Worm (Caenorhabditis elegans): Measurements from ENCODE around the gene spig-4.
"Not testable (repeated sequence)": the region's sequence is repeated elsewhere in the genome, so short reads cannot be mapped to it uniquely, and the experiment has no call there.

The spig-4 gene

DNA sequence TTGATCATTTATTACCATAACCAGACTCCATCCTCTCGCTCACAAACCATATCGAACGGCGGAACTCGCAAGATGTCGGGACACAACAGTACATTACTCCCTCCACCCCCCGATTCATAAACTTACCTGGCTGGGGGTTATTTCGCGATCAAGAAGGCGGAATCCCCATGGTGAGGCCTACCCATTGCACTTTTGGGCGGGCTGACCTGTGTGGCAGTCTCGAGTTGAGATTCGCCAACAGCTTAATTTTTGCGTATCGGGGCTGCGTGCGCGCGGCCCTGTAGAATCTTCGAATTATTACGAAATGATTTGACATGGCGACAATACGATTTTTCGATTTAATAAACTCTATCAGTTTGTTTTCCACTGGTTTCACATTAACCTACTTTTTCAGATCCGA lies 29.2 kb downstream of the spig-4 start:
- TF ChIP-seq F33H1.4 (GFP tag; IDR thresholded peaks at IDR 0.05) (peak; percentile 25; the same call in 1 of the 2 replicates), lsl-1 (GFP tag; optimal IDR thresholded peaks at IDR 0.05) (peak; percentile 19), snpc-1.1 (tag; optimal IDR thresholded peaks at IDR 0.05; ENCODE audit: insufficient read depth) (peak; percentile 90), hsf-1 (GFP tag; IDR thresholded peaks at IDR 0.05) (0 out of 2 replicates have a peak, but pooled peaks have one; percentile 23), him-1 (tag; optimal IDR thresholded peaks at IDR 0.05) (peak; percentile 87), lin-26 (GFP tag; IDR thresholded peaks at IDR 0.05) (peak; percentile 53; the same call in 1 of the 2 replicates), B0019.2 (GFP tag; conservative IDR thresholded peaks at IDR 0.05) (0 out of 2 replicates have a peak, but pooled peaks have one; percentile 19), tbp1 (GFP tag; optimal IDR thresholded peaks at IDR 0.05) (peak; percentile 51), snpc-1.3 (tag; optimal IDR thresholded peaks at IDR 0.05; ENCODE audit: insufficient read depth) (peak; percentile 43), snpc-4 (GFP tag; optimal IDR thresholded peaks at IDR 0.05) (peak; percentile 78), snpc-4 (tag; optimal IDR thresholded peaks at IDR 0.05) (peak; percentile 68 to 93 (median 85)), madf-6 (GFP tag; IDR thresholded peaks at IDR 0.05) (peak; percentile 55), D2030.7 (GFP tag; IDR thresholded peaks at IDR 0.05) (peak; percentile 48), mcd-1 (GFP tag; IDR thresholded peaks at IDR 0.05) (peak; percentile 52), attf-6 (GFP tag; IDR thresholded peaks at IDR 0.05) (peak; percentile 87; the same call in 1 of the 2 replicates)

DNA sequence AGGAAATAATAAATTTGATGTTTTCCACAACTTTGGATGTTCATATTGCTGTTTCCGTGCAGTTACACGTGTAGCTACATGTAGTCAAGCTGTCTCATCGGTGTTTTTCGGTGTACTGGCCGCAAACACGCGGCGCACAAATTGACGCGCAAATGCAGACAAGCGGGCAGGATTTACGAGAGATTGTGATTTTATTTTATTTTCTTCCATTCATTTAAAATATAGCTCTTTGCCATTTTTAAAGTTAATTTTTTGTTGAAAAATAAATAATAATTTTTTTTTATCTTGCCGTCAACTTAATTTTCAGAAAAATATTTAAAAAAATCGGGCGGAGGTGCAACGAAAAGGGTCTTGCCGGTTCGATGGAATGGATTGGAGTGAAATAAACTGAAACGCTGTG lies 32.4 kb downstream of the spig-4 start, which contains the start of gene F40G12.7:
F40G12.7 (plus strand) TSS at position 301 of the 400 bp plus-strand sequence.
- not testable (repeated sequence) for TF ChIP-seq ceh-100, egl-44, egl-18 (GFP tag; IDR thresholded peaks at IDR 0.05)

DNA sequence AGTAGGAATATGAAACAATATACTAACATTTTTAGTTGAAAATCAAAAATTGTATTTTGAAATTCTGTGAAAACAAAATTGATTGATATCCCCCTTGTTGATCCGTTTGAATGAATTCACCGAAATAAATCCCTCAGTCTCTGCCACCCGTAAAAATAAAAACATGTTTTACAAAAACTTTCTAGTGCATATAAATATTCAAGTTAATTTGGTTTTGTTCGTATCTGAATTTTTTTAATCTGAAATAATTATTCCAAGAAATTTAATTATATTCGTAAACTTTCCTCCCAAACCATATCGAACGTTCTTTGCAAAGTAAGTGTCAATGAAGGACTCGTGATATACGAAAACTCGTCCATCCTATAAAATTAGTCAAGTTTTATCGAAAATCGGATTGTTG lies 33.7 kb downstream of the spig-4 start, which contains the start of gene F40G12.6:
F40G12.6 (minus strand) TSS at position 101 of the 400 bp plus-strand sequence.
- TF ChIP-seq K12H6.12 (tag; optimal IDR thresholded peaks at IDR 0.05) (no peak), C17E4.6 (GFP tag; IDR thresholded peaks at IDR 0.05) (no peak), ztf-3 (GFP tag; optimal IDR thresholded peaks at IDR 0.05) (no peak), F55B11.4 (tag; optimal IDR thresholded peaks at IDR 0.05; ENCODE audit: borderline replicate concordance, insufficient read depth) (no peak), snpc-4 (GFP tag; optimal IDR thresholded peaks at IDR 0.05) (no peak), snpc-4 (tag; optimal IDR thresholded peaks at IDR 0.05) (no peak), die-1 (tag; optimal IDR thresholded peaks at IDR 0.05) (no peak), ama-1 (optimal IDR thresholded peaks at IDR 0.05) (no peak), ama-1 (GFP tag; optimal IDR thresholded peaks at IDR 0.05) (no peak), Y79H2A.3 (GFP tag; conservative IDR thresholded peaks at IDR 0.05) (no peak), rcor-1 (GFP tag; IDR thresholded peaks at IDR 0.05) (no peak), Y67H2A.10 (GFP tag; conservative IDR thresholded peaks at IDR 0.05) (no peak), nfya-1 (tag; optimal IDR thresholded peaks at IDR 0.05; ENCODE audit: borderline replicate concordance, insufficient read depth) (no peak), Y53F4B.3 (GFP tag; IDR thresholded peaks at IDR 0.05) (no peak), xnd-1 (tag; optimal IDR thresholded peaks at IDR 0.05) (no peak), unc-130 (GFP tag; optimal IDR thresholded peaks at IDR 0.05) (no peak), F22D6.2 (tag; optimal IDR thresholded peaks at IDR 0.05) (no peak)

- TF ChIP-seq nhr-90 (tag; optimal IDR thresholded peaks at IDR 0.05): no peak
- TF ChIP-seq rec-8 (tag; optimal IDR thresholded peaks at IDR 0.05): no peak
- no peak for TF ChIP-seq ztf-6 (GFP tag; IDR thresholded peaks at IDR 0.05)
- TF ChIP-seq ama-1 (optimal IDR thresholded peaks at IDR 0.05): no peak
- TF ChIP-seq ama-1 (GFP tag; optimal IDR thresholded peaks at IDR 0.05): no peak
- TF ChIP-seq sea-2 (GFP tag; IDR thresholded peaks at IDR 0.05): no peak
- TF ChIP-seq aptf-2 (GFP tag; conservative IDR thresholded peaks at IDR 0.05): no peak
- TF ChIP-seq ztf-22 (GFP tag; optimal IDR thresholded peaks at IDR 0.05): no peak
- TF ChIP-seq madf-10 (tag; optimal IDR thresholded peaks at IDR 0.05): no peak
- TF ChIP-seq ceh-91 (GFP tag; IDR thresholded peaks at IDR 0.05): no peak
Measured at ce11 chrV:14270729-14271128, 35.9 kb downstream of the spig-4 start, which contains the start of gene F40G12.5. Gene F40G12.5 (minus strand): TSS chrV:14270829.

All from whole organism, young adult.